Worm (Caenorhabditis elegans): ENCODE data around the gene K02C4.3.

DNA sequence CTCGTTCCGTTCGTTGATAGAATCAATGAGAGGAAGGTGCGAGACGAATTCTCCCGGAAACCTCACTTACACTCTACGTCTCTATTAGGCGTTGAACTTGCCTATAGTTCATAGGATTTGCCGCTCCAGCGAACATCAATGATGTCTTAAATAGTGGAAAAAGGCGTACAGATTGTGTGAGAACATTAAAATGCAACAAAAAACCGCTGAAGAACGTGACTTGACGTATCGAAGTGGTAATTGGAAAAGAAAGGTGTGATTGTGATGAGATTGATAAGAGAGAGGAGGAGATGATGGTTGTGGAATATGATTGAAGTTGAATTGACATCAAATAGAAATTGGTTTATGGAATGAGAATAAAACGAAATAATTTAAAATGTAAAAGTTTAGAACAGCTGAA is 52.6 kb downstream of the K02C4.3 start:
- no peak for TF ChIP-seq dao-5 (tag; optimal IDR thresholded peaks at IDR 0.05)
- TF ChIP-seq W03F9.2 (tag; optimal IDR thresholded peaks at IDR 0.05) = no peak

All from whole organism, L4/young adult.